Worm (Caenorhabditis elegans): ENCODE measurements around the gene btb-10.

ce11 chrII:1085546-1085945, 24.9 kb upstream of the btb-10 start:
- TF ChIP-seq ama-1 (optimal IDR thresholded peaks at IDR 0.05) (no peak), F13C5.2 (tag; optimal IDR thresholded peaks at IDR 0.05) (no peak), ceh-36 (tag; optimal IDR thresholded peaks at IDR 0.05) (no peak), B0310.2 (tag; optimal IDR thresholded peaks at IDR 0.05) (no peak), scrt-1 (GFP tag; IDR thresholded peaks at IDR 0.05) (no peak), pes-1 (GFP tag; IDR thresholded peaks at IDR 0.05) (no peak), tbx-11 (GFP tag; IDR thresholded peaks at IDR 0.05) (no peak)

Data from whole organism, early embryonic.